Worm (Caenorhabditis elegans): ENCODE measurements around the gene meg-1.

The meg-1 gene

DNA sequence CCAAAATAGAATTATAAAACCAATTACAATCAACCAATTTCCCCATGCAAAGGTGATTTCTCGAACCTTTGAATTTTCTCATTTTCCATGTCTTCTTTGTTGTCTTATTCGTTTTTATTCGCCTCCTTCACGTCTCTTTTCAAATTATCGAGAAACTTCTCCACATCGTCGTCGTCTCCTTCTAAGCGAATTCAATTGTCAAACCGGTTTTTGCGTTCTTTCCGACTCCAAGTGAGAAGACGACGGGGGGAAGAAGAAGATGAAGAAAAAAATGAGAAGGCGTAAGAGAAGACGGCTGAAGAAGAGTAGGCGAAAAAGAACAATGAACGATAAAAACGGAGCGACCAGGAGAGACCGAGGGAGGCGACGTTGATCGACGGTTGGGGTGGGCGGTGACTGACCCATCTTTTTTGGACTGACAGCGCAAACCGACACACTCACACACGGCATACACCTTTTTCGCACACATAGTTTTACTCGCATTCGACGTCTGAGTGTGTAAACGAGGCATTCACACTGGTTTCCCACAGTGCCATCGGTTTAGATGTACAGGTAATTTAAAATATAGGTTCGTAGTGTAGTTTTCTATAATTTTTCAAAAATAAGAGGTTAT, 9.0 kb downstream of the meg-1 start (continued):
- TF ChIP-seq ama-1 (optimal IDR thresholded peaks at IDR 0.05) (no peak), zag-1 (tag; optimal IDR thresholded peaks at IDR 0.05) (no peak), lsy-2 (tag; optimal IDR thresholded peaks at IDR 0.05) (peak; percentile 19 to 65), rnt-1 (tag; optimal IDR thresholded peaks at IDR 0.05) (peak; percentile 3), nhr-90 (tag; optimal IDR thresholded peaks at IDR 0.05; ENCODE audit: poor library complexity) (peak; percentile 72), ces-1 (GFP tag; optimal IDR thresholded peaks at IDR 0.05) (no peak), ceh-82 (tag; optimal IDR thresholded peaks at IDR 0.05) (peak in 1 of 3 experiments; percentile 13), sup-37 (GFP tag; optimal IDR thresholded peaks at IDR 0.05) (no peak), unc-98 (GFP tag; IDR thresholded peaks at IDR 0.05) (no peak), grh-1 (GFP tag; IDR thresholded peaks at IDR 0.05) (peak; percentile 99), egl-13 (tag; optimal IDR thresholded peaks at IDR 0.05) (no peak), jun-1 (tag; optimal IDR thresholded peaks at IDR 0.05) (peak; percentile 19), egl-27 (tag; optimal IDR thresholded peaks at IDR 0.05) (no peak), blmp-1 (tag; optimal IDR thresholded peaks at IDR 0.05) (peak; percentile 97)

DNA sequence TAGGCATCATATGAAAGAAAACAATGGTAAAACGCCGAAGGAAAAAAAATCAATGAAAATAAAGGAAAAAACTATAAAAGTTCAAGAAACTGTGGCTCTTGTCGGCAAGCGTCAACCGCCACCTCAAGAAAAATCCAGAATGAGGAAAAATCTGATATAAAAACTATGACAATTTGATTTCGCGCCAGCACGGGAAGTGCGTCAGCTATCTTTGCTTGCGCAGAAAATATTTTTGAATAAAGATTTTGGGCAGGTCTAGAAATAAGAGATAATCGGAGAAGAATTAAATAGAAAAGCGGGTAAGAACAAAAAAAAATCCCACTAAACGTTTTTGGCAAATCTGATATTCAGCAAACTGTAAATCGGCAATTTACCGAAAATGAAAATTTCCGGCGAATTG, 11.3 kb downstream of the meg-1 start:
- no peak for TF ChIP-seq unc-130 (tag; optimal IDR thresholded peaks at IDR 0.05)
- TF ChIP-seq dpl-1 (GFP tag; optimal IDR thresholded peaks at IDR 0.05) = peak; percentile 67 to 74 (median 67)
- TF ChIP-seq elt-3 (tag; optimal IDR thresholded peaks at IDR 0.05) = peak in 2 of 6 experiments; percentile 58 to 82
- TF ChIP-seq F16B12.6 (tag; optimal IDR thresholded peaks at IDR 0.05) = no peak
- peak; percentile 15 for TF ChIP-seq nhr-20 (tag; optimal IDR thresholded peaks at IDR 0.05)
- no peak for TF ChIP-seq ztf-4 (tag; optimal IDR thresholded peaks at IDR 0.05)
- peak; percentile 27 for TF ChIP-seq nhr-71 (tag; optimal IDR thresholded peaks at IDR 0.05)
- peak; percentile 12 for TF ChIP-seq snu-23 (GFP tag; optimal IDR thresholded peaks at IDR 0.05)
- TF ChIP-seq nhr-76 (tag; optimal IDR thresholded peaks at IDR 0.05) = no peak
- peak; percentile 18 for TF ChIP-seq dsc-1 (tag; optimal IDR thresholded peaks at IDR 0.05)
- TF ChIP-seq nhr-237 (tag; optimal IDR thresholded peaks at IDR 0.05) = no peak
- peak; percentile 6 for TF ChIP-seq fkh-8 (tag; optimal IDR thresholded peaks at IDR 0.05)
- peak; percentile 47 to 72 for TF ChIP-seq lin-35 (GFP tag; optimal IDR thresholded peaks at IDR 0.05)
- TF ChIP-seq lin-14 (GFP tag; optimal IDR thresholded peaks at IDR 0.05) = peak; percentile 4
- no peak for TF ChIP-seq mab-9 (GFP tag; IDR thresholded peaks at IDR 0.05)
- TF ChIP-seq grh-1 (GFP tag; IDR thresholded peaks at IDR 0.05) = 0 out of 2 replicates have a peak, but pooled peaks have one; percentile 7
- no peak for TF ChIP-seq irx-1 (tag; optimal IDR thresholded peaks at IDR 0.05)
- peak; percentile 0 for TF ChIP-seq lin-15B (tag; optimal IDR thresholded peaks at IDR 0.05)
- peak; percentile 29 for TF ChIP-seq nhr-47 (tag; optimal IDR thresholded peaks at IDR 0.05)
- TF ChIP-seq nhr-28 (tag; optimal IDR thresholded peaks at IDR 0.05) = no peak
- TF ChIP-seq aly-2 (tag; optimal IDR thresholded peaks at IDR 0.05) = no peak
- TF ChIP-seq efl-1 (optimal IDR thresholded peaks at IDR 0.05) = peak; percentile 49 to 64
- TF ChIP-seq efl-1 (GFP tag; optimal IDR thresholded peaks at IDR 0.05 in 1 of 2) = peak; percentile 71 to 96
- TF ChIP-seq vab-15 (tag; optimal IDR thresholded peaks at IDR 0.05) = no peak
- TF ChIP-seq egl-13 (tag; optimal IDR thresholded peaks at IDR 0.05) = no peak
- no peak for TF ChIP-seq fkh-4 (tag; optimal IDR thresholded peaks at IDR 0.05; ENCODE audit: borderline replicate concordance)
- peak in 1 of 2 experiments; percentile 28 for TF ChIP-seq lsy-2 (tag; optimal IDR thresholded peaks at IDR 0.05)
- TF ChIP-seq skn-1 (tag; optimal IDR thresholded peaks at IDR 0.05) = peak; percentile 33

ce11 chrX:13917121-13917755, 12.2 kb downstream of the meg-1 start, which contains the start of gene ekl-5:
Gene ekl-5, minus strand, starts transcription at chrX:13917171.
- TF ChIP-seq aha-1 (tag; optimal IDR thresholded peaks at IDR 0.05) = no peak
- no peak for TF ChIP-seq unc-98 (GFP tag; IDR thresholded peaks at IDR 0.05)
- TF ChIP-seq nhr-12 (tag; optimal IDR thresholded peaks at IDR 0.05) = no peak
- TF ChIP-seq nhr-71 (tag; optimal IDR thresholded peaks at IDR 0.05) = peak; percentile 66
- TF ChIP-seq hlh-17 (GFP tag; optimal IDR thresholded peaks at IDR 0.05; ENCODE audit: borderline replicate concordance) = no peak
- no peak for TF ChIP-seq ztf-4 (tag; optimal IDR thresholded peaks at IDR 0.05)
- no peak for TF ChIP-seq grh-1 (GFP tag; IDR thresholded peaks at IDR 0.05)
- no peak for TF ChIP-seq zip-4 (GFP tag; optimal IDR thresholded peaks at IDR 0.05)
- no peak for TF ChIP-seq ceh-90 (tag; optimal IDR thresholded peaks at IDR 0.05)
- no peak for TF ChIP-seq zag-1 (tag; optimal IDR thresholded peaks at IDR 0.05)
- TF ChIP-seq fkh-8 (tag; optimal IDR thresholded peaks at IDR 0.05) = peak; percentile 9
- no peak for TF ChIP-seq sptf-1 (tag; optimal IDR thresholded peaks at IDR 0.05)
- TF ChIP-seq mep-1 (tag; optimal IDR thresholded peaks at IDR 0.05) = peak; percentile 74
- TF ChIP-seq elt-3 (tag; optimal IDR thresholded peaks at IDR 0.05) = peak in 3 of 6 experiments; percentile 24 to 99 (median 84)
- TF ChIP-seq blmp-1 (tag; optimal IDR thresholded peaks at IDR 0.05) = peak; percentile 63
- no peak for TF ChIP-seq ceh-8 (GFP tag; optimal IDR thresholded peaks at IDR 0.05)
- TF ChIP-seq dpl-1 (GFP tag; optimal IDR thresholded peaks at IDR 0.05) = no peak
- no peak for TF ChIP-seq efl-3 (GFP tag; optimal IDR thresholded peaks at IDR 0.05)
